Fruit fly (Drosophila melanogaster): Measurements from ENCODE around the gene Nhe2.

Gene Nhe2

dm6 chr2L:21113546-21113945 lies 9.2 kb downstream of the Nhe2 start:
- TF ChIP-seq CG9948 (tag; optimal IDR thresholded peaks at IDR 0.05), result no peak
- no peak for TF ChIP-seq Pif1A (GFP tag; optimal IDR thresholded peaks at IDR 0.05)
- TF ChIP-seq gl (tag; optimal IDR thresholded peaks at IDR 0.05), result no peak
- no peak for TF ChIP-seq CG12605 (GFP tag; IDR thresholded peaks at IDR 0.05)
- no peak for TF ChIP-seq CG8301 (tag; optimal IDR thresholded peaks at IDR 0.05)
- no peak for TF ChIP-seq CG4496 (GFP tag; IDR thresholded peaks at IDR 0.05)
- TF ChIP-seq Ets98B (GFP tag; IDR thresholded peaks at IDR 0.05), result no peak
- no peak for TF ChIP-seq Snoo (tag; optimal IDR thresholded peaks at IDR 0.05)
- TF ChIP-seq CG8159 (tag; optimal IDR thresholded peaks at IDR 0.05), result no peak
- no peak for TF ChIP-seq CG14655 (GFP tag; optimal IDR thresholded peaks at IDR 0.05)
- no peak for TF ChIP-seq Pif1B (GFP tag; optimal IDR thresholded peaks at IDR 0.05)
- TF ChIP-seq D1 (tag; optimal IDR thresholded peaks at IDR 0.05), result no peak
- TF ChIP-seq CG13204 (GFP tag; optimal IDR thresholded peaks at IDR 0.05), result no peak

- TF ChIP-seq CG14655 (GFP tag; optimal IDR thresholded peaks at IDR 0.05) (no peak), CG8159 (tag; optimal IDR thresholded peaks at IDR 0.05) (no peak), CG8301 (tag; optimal IDR thresholded peaks at IDR 0.05) (no peak), CG15710 (tag; optimal IDR thresholded peaks at IDR 0.05) (no peak), Snoo (tag; optimal IDR thresholded peaks at IDR 0.05) (no peak), Pif1B (GFP tag; optimal IDR thresholded peaks at IDR 0.05) (no peak), CG17806 (tag; optimal IDR thresholded peaks at IDR 0.05) (no peak), fd96Ca (GFP tag; IDR thresholded peaks at IDR 0.05) (no peak), EcR (GFP tag; optimal IDR thresholded peaks at IDR 0.05) (no peak), rn (GFP tag; IDR thresholded peaks at IDR 0.05) (no peak), CG12605 (GFP tag; IDR thresholded peaks at IDR 0.05) (no peak), CG13204 (GFP tag; optimal IDR thresholded peaks at IDR 0.05) (no peak), CG9948 (tag; optimal IDR thresholded peaks at IDR 0.05) (no peak), CG4496 (GFP tag; IDR thresholded peaks at IDR 0.05) (no peak), CG10348 (GFP tag; IDR thresholded peaks at IDR 0.05) (no peak), CG34367 (tag; optimal IDR thresholded peaks at IDR 0.05) (no peak), Ets98B (GFP tag; IDR thresholded peaks at IDR 0.05) (no peak)
Observed at dm6 chr2L:21115687-21116086, 11.3 kb downstream of the Nhe2 start.

dm6 chr2L:21135764-21136163 lies 31.4 kb downstream of the Nhe2 start:
- TF ChIP-seq CG14655 (GFP tag; optimal IDR thresholded peaks at IDR 0.05) (no peak), EcR (GFP tag; optimal IDR thresholded peaks at IDR 0.05) (no peak), CG9948 (tag; optimal IDR thresholded peaks at IDR 0.05) (no peak), Pif1A (GFP tag; optimal IDR thresholded peaks at IDR 0.05) (no peak), D1 (tag; optimal IDR thresholded peaks at IDR 0.05) (no peak)

dm6 chr2L:21141714-21142500 lies 37.5 kb downstream of the Nhe2 start, which contains the start of gene Dap160:
Gene Dap160 (minus strand): TSS chr2L:21142347.
- TF ChIP-seq Pif1A (GFP tag; optimal IDR thresholded peaks at IDR 0.05) (no peak), CG9948 (tag; optimal IDR thresholded peaks at IDR 0.05) (no peak), CG4496 (GFP tag; IDR thresholded peaks at IDR 0.05) (no peak), gl (tag; optimal IDR thresholded peaks at IDR 0.05) (no peak), Ets98B (GFP tag; IDR thresholded peaks at IDR 0.05) (no peak), fd96Ca (GFP tag; IDR thresholded peaks at IDR 0.05) (no peak), CG13204 (GFP tag; optimal IDR thresholded peaks at IDR 0.05) (no peak)

- no peak for TF ChIP-seq CG12605 (GFP tag; IDR thresholded peaks at IDR 0.05)
- TF ChIP-seq CG10348 (GFP tag; IDR thresholded peaks at IDR 0.05), result no peak
- no peak for TF ChIP-seq rn (GFP tag; IDR thresholded peaks at IDR 0.05)
- no peak for TF ChIP-seq CG4496 (GFP tag; IDR thresholded peaks at IDR 0.05)
- no peak for TF ChIP-seq D1 (tag; optimal IDR thresholded peaks at IDR 0.05)
- TF ChIP-seq CG15710 (tag; optimal IDR thresholded peaks at IDR 0.05), result no peak
- no peak for TF ChIP-seq EcR (GFP tag; optimal IDR thresholded peaks at IDR 0.05)
- TF ChIP-seq gl (tag; optimal IDR thresholded peaks at IDR 0.05), result no peak
- no peak for TF ChIP-seq CG14655 (GFP tag; optimal IDR thresholded peaks at IDR 0.05)
- TF ChIP-seq Pif1A (GFP tag; optimal IDR thresholded peaks at IDR 0.05), result no peak
- TF ChIP-seq Snoo (tag; optimal IDR thresholded peaks at IDR 0.05), result no peak
- no peak for TF ChIP-seq CG17806 (tag; optimal IDR thresholded peaks at IDR 0.05)
- TF ChIP-seq fd96Ca (GFP tag; IDR thresholded peaks at IDR 0.05), result no peak
- TF ChIP-seq Ets98B (GFP tag; IDR thresholded peaks at IDR 0.05), result no peak
- no peak for TF ChIP-seq CG9948 (tag; optimal IDR thresholded peaks at IDR 0.05)
- no peak for TF ChIP-seq CG34367 (tag; optimal IDR thresholded peaks at IDR 0.05)
- TF ChIP-seq Pif1B (GFP tag; optimal IDR thresholded peaks at IDR 0.05), result no peak
- TF ChIP-seq CG13204 (GFP tag; optimal IDR thresholded peaks at IDR 0.05), result no peak
Observed at dm6 chr2L:21142501-21142849, 38.1 kb downstream of the Nhe2 start.

dm6 chr2L:21142972-21143385 lies 38.6 kb downstream of the Nhe2 start, which contains the start of gene pths:
Gene pths (plus strand): TSS chr2L:21143229.
- TF ChIP-seq fd96Ca (GFP tag; IDR thresholded peaks at IDR 0.05), result no peak
- TF ChIP-seq D1 (tag; optimal IDR thresholded peaks at IDR 0.05), result no peak
- peak; percentile 5 for TF ChIP-seq CG17806 (tag; optimal IDR thresholded peaks at IDR 0.05)
- TF ChIP-seq CG14655 (GFP tag; optimal IDR thresholded peaks at IDR 0.05), result no peak
- TF ChIP-seq CG8301 (tag; optimal IDR thresholded peaks at IDR 0.05), result no peak
- 0 out of 2 replicates have a peak, but pooled peaks have one; percentile 38 for TF ChIP-seq CG32121 (GFP tag; IDR thresholded peaks at IDR 0.05)
- no peak for TF ChIP-seq CG12605 (GFP tag; IDR thresholded peaks at IDR 0.05)
- TF ChIP-seq Snoo (tag; optimal IDR thresholded peaks at IDR 0.05), result no peak
- no peak for TF ChIP-seq CG13204 (GFP tag; optimal IDR thresholded peaks at IDR 0.05)
- no peak for TF ChIP-seq Pif1B (GFP tag; optimal IDR thresholded peaks at IDR 0.05)
- no peak for TF ChIP-seq CG9948 (tag; optimal IDR thresholded peaks at IDR 0.05)
- no peak for TF ChIP-seq gl (tag; optimal IDR thresholded peaks at IDR 0.05)
- TF ChIP-seq CG15710 (tag; optimal IDR thresholded peaks at IDR 0.05), result no peak
- TF ChIP-seq CG4496 (GFP tag; IDR thresholded peaks at IDR 0.05), result no peak
- peak; percentile 6 for TF ChIP-seq CG34367 (tag; optimal IDR thresholded peaks at IDR 0.05)
